Worm (Caenorhabditis elegans): ENCODE results near the gene exc-15.

DNA sequence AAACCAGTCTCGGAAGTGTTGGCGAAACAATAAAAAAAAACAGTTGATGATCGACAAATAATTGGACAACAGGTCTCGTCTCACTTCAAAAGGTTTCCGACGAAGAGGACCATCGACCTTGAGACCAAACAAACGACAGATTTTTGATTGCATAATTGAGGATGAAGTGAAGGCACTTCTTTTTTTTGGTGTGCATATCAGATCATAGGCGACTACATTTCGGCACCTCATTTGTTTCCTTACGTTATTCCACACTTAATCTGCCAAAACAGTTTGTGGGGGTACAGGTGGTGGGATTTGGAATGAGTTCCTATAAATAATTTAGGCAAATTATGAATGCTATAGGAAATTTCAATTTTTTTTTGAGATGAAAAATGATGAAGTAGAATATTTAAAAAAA is 3.4 kb downstream of the exc-15 start:
- TF ChIP-seq dao-5 (tag; optimal IDR thresholded peaks at IDR 0.05) (no peak), him-1 (tag; optimal IDR thresholded peaks at IDR 0.05) (no peak), W03F9.2 (tag; optimal IDR thresholded peaks at IDR 0.05) (no peak)

Data from whole organism, L4/young adult.